Fruit fly (Drosophila melanogaster): ENCODE data around the gene mRpS9.

The mRpS9 gene

dm6 chr3R:7913139-7913538 lies 10.7 kb upstream of the mRpS9 start, which contains the start of gene Rfk:
Gene Rfk, minus strand, starts transcription at chr3R:7913290.
- peak; percentile 80 for TF ChIP-seq achi (GFP tag; optimal IDR thresholded peaks at IDR 0.05)
- peak; percentile 40 for TF ChIP-seq cyc (GFP tag; optimal IDR thresholded peaks at IDR 0.05)
- TF ChIP-seq fd59A (GFP tag; optimal IDR thresholded peaks at IDR 0.05), result no peak
- no peak for TF ChIP-seq Sox15 (GFP tag; optimal IDR thresholded peaks at IDR 0.05)
- TF ChIP-seq dac (GFP tag; optimal IDR thresholded peaks at IDR 0.05), result no peak
- no peak for TF ChIP-seq Met (GFP tag; optimal IDR thresholded peaks at IDR 0.05)
- no peak for TF ChIP-seq net (GFP tag; optimal IDR thresholded peaks at IDR 0.05)
- TF ChIP-seq esn (GFP tag; optimal IDR thresholded peaks at IDR 0.05), result peak; percentile 55
- peak; percentile 16; the same call in 1 of the 3 replicates for TF ChIP-seq CG6163 (GFP tag; IDR thresholded peaks at IDR 0.05)
- TF ChIP-seq CG3032 (tag; optimal IDR thresholded peaks at IDR 0.05), result peak; percentile 10
- TF ChIP-seq CG31627 (GFP tag; optimal IDR thresholded peaks at IDR 0.05), result peak; percentile 44
- peak; percentile 31; the same call in 1 of the 2 replicates for TF ChIP-seq CG15336 (GFP tag; IDR thresholded peaks at IDR 0.05)
- no peak for TF ChIP-seq salr (GFP tag; optimal IDR thresholded peaks at IDR 0.05)
- TF ChIP-seq lz (GFP tag; optimal IDR thresholded peaks at IDR 0.05), result peak; percentile 45
- no peak for TF ChIP-seq CG16779 (tag; optimal IDR thresholded peaks at IDR 0.05)

dm6 chr3R:7911482-7911881 lies 9.0 kb upstream of the mRpS9 start, which contains the start of gene Prat:
Gene Prat, minus strand, starts transcription at chr3R:7911779.
- TF ChIP-seq eg (GFP tag; IDR thresholded peaks at IDR 0.05), result no peak
- TF ChIP-seq CG11902 (GFP tag; optimal IDR thresholded peaks at IDR 0.05), result no peak
- peak; percentile 79 for TF ChIP-seq svp (GFP tag)
- TF ChIP-seq pdm3 (GFP tag; optimal IDR thresholded peaks at IDR 0.05), result no peak
- no peak for TF ChIP-seq CG34406 (GFP tag; optimal IDR thresholded peaks at IDR 0.05)
- no peak for TF ChIP-seq OdsH (GFP tag; optimal IDR thresholded peaks at IDR 0.05)
- peak; percentile 0 for TF ChIP-seq esn (GFP tag; optimal IDR thresholded peaks at IDR 0.05)
- no peak for TF ChIP-seq CG1621 (tag; optimal IDR thresholded peaks at IDR 0.05)
- TF ChIP-seq achi (GFP tag; optimal IDR thresholded peaks at IDR 0.05), result no peak

dm6 chr3R:7907311-7907710 lies 4.8 kb upstream of the mRpS9 start, which contains the start of the genes Taf7 and EMC1:
Gene Taf7, plus strand, starts transcription at chr3R:7907333.
Gene EMC1, minus strand, starts transcription at chr3R:7907363.
- TF ChIP-seq CG32006 (GFP tag; optimal IDR thresholded peaks at IDR 0.05), result no peak
- TF ChIP-seq cyc (GFP tag; optimal IDR thresholded peaks at IDR 0.05), result peak; percentile 34
- no peak for TF ChIP-seq fkh (GFP tag; optimal IDR thresholded peaks at IDR 0.05)
- peak; percentile 53 for TF ChIP-seq CG31627 (GFP tag; optimal IDR thresholded peaks at IDR 0.05)
- no peak for TF ChIP-seq CG10631 (GFP tag; optimal IDR thresholded peaks at IDR 0.05)
- no peak for TF ChIP-seq spab (GFP tag; optimal IDR thresholded peaks at IDR 0.05)
- no peak for TF ChIP-seq Ets21C (GFP tag; optimal IDR thresholded peaks at IDR 0.05)
- no peak for TF ChIP-seq achi (GFP tag; optimal IDR thresholded peaks at IDR 0.05)
- no peak for TF ChIP-seq CG15336 (GFP tag; IDR thresholded peaks at IDR 0.05)
- no peak for TF ChIP-seq fd59A (GFP tag; optimal IDR thresholded peaks at IDR 0.05)
- TF ChIP-seq Met (GFP tag; optimal IDR thresholded peaks at IDR 0.05), result no peak
- no peak for TF ChIP-seq Eip93F (GFP tag; optimal IDR thresholded peaks at IDR 0.05)
- TF ChIP-seq CG6163 (GFP tag; IDR thresholded peaks at IDR 0.05), result no peak
- TF ChIP-seq Blimp-1 (GFP tag; optimal IDR thresholded peaks at IDR 0.05), result no peak
- TF ChIP-seq Gug (GFP tag; IDR thresholded peaks at IDR 0.05), result no peak
- no peak for TF ChIP-seq dsx (GFP tag; optimal IDR thresholded peaks at IDR 0.05; ENCODE audit: poor library complexity, severe bottlenecking)
- peak; percentile 85 for TF ChIP-seq svp (GFP tag)
- TF ChIP-seq CG3032 (tag; optimal IDR thresholded peaks at IDR 0.05), result peak; percentile 42
- TF ChIP-seq Sox15 (GFP tag; optimal IDR thresholded peaks at IDR 0.05), result peak; percentile 20
- no peak for TF ChIP-seq Sox102F (GFP tag; optimal IDR thresholded peaks at IDR 0.05)
- TF ChIP-seq esn (GFP tag; optimal IDR thresholded peaks at IDR 0.05), result peak; percentile 42
- TF ChIP-seq pdm3 (GFP tag; optimal IDR thresholded peaks at IDR 0.05), result no peak
- no peak for TF ChIP-seq Hr39 (GFP tag; optimal IDR thresholded peaks at IDR 0.05)
- TF ChIP-seq Hr4 (GFP tag; optimal IDR thresholded peaks at IDR 0.05), result no peak
- TF ChIP-seq dac (GFP tag; optimal IDR thresholded peaks at IDR 0.05), result no peak
- no peak for TF ChIP-seq topi (GFP tag; optimal IDR thresholded peaks at IDR 0.05)
- no peak for TF ChIP-seq CG10669 (GFP tag; optimal IDR thresholded peaks at IDR 0.05)
- TF ChIP-seq CG6792 (GFP tag; optimal IDR thresholded peaks at IDR 0.05), result no peak
- TF ChIP-seq lz (GFP tag; optimal IDR thresholded peaks at IDR 0.05), result peak; percentile 58
- TF ChIP-seq salr (GFP tag; optimal IDR thresholded peaks at IDR 0.05), result no peak
- TF ChIP-seq CG16779 (tag; optimal IDR thresholded peaks at IDR 0.05), result no peak
